Fruit fly (Drosophila melanogaster) whole organism, embryonic: ENCODE data around the gene LSm3.

Source experiments
- CG11456 ChIP-seq: fragments of 200-800 bp; sonication (Bioruptor generic); IDR thresholded peaks from 3 replicates; pipeline ENCODE4 v1.3.6; 2022; ENCODE audit warnings: missing biosample characterization, missing genetic modification characterization
- CG12391 ChIP-seq: fragments of 200-800 bp; sonication (Bioruptor generic); optimal IDR thresholded peaks from 3 replicates; lab custom pipeline; 2018; ENCODE audit warnings: missing biosample characterization, mild to moderate bottlenecking, missing genetic modification characterization, moderate library complexity
- CG15514 ChIP-seq: fragments of 200-800 bp; sonication (Bioruptor generic); optimal IDR thresholded peaks from 3 replicates; lab custom pipeline; 2017; ENCODE audit warnings: missing biosample characterization, missing genetic modification characterization, mild to moderate bottlenecking, moderate library complexity, missing genetic modification reagents
- CG15601 ChIP-seq: fragments of 200-800 bp; sonication (Bioruptor generic); optimal IDR thresholded peaks from 3 replicates; lab custom pipeline; 2019; ENCODE audit warnings: missing biosample characterization, mild to moderate bottlenecking, missing genetic modification characterization, moderate library complexity
- CG17359 ChIP-seq: fragments of 200-800 bp; sonication (Bioruptor generic); optimal IDR thresholded peaks from 3 replicates; lab custom pipeline; 2018; ENCODE audit warnings: missing biosample characterization, mild to moderate bottlenecking, missing genetic modification characterization, moderate library complexity
- CG17361 ChIP-seq: fragments of 200-800 bp; sonication (Bioruptor generic); IDR thresholded peaks from 3 replicates; pipeline ENCODE4 v1.3.6; 2022; ENCODE audit warnings: missing biosample characterization, missing genetic modification characterization
- CG18262 ChIP-seq: fragments of 200-800 bp; optimal IDR thresholded peaks from 3 replicates; lab custom pipeline; 2019; ENCODE audit warnings: missing biosample characterization, mild to moderate bottlenecking, missing genetic modification characterization, moderate library complexity
- CG2678 ChIP-seq: fragments of 200-800 bp; sonication (Bioruptor generic); optimal IDR thresholded peaks from 3 replicates; lab custom pipeline; 2019; ENCODE audit warnings: missing biosample characterization, mild to moderate bottlenecking, missing genetic modification characterization, moderate library complexity
- CG2712 ChIP-seq: fragments of 200-800 bp; optimal IDR thresholded peaks from 3 replicates; lab custom pipeline; 2019; ENCODE audit warnings: missing biosample characterization, mild to moderate bottlenecking, missing genetic modification characterization, moderate library complexity
- CG2875 ChIP-seq: fragments of 200-800 bp; sonication (Bioruptor generic); optimal IDR thresholded peaks from 2 replicates; lab custom pipeline; 2017; ENCODE audit warnings: missing biosample characterization, mild to moderate bottlenecking, missing genetic modification characterization, missing genetic modification reagents
- CG30403 ChIP-seq: fragments of 200-800 bp; sonication (Bioruptor generic); optimal IDR thresholded peaks from 3 replicates; lab custom pipeline; 2016; ENCODE audit warnings: missing biosample characterization, missing genetic modification characterization
- CG32772 ChIP-seq: fragments of 200-800 bp; sonication (Bioruptor generic); IDR thresholded peaks from 2 replicates; pipeline ENCODE4 v1.3.6; 2022; ENCODE audit warnings: missing biosample characterization, missing genetic modification characterization
- CG3281 ChIP-seq: fragments of 200-800 bp; sonication (Bioruptor generic); optimal IDR thresholded peaks from 3 replicates; lab custom pipeline; 2017; ENCODE audit warnings: missing biosample characterization, mild to moderate bottlenecking, missing genetic modification characterization
- CG6272 ChIP-seq: fragments of 200-800 bp; sonication (Bioruptor generic); IDR thresholded peaks from 2 replicates; pipeline ENCODE4 v1.3.6; 2022; ENCODE audit warnings: missing biosample characterization, missing genetic modification characterization
- Chrac-16 ChIP-seq: fragments of 200-800 bp; sonication (Bioruptor generic); optimal IDR thresholded peaks from 3 replicates; lab custom pipeline; 2016; ENCODE audit warnings: missing biosample characterization, missing genetic modification characterization
- CkIIα-i1 ChIP-seq: fragments of 200-800 bp; sonication (Bioruptor generic); IDR thresholded peaks from 2 replicates; pipeline ENCODE4 v1.3.6; 2022; ENCODE audit warnings: missing biosample characterization, missing genetic modification characterization
- D ChIP-seq, 2 experiments: fragments of 200-800 bp in 1 of 2; fragments of >200 bp in 1 of 2; sonication (Bioruptor generic) in 1 of 2; optimal IDR thresholded peaks; 2 replicates in 1 of 2; 3 replicates in 1 of 2; lab custom pipeline; 2017; ENCODE audit warnings: mild to moderate bottlenecking in 1 of 2, missing biosample characterization in 1 of 2, missing genetic modification characterization in 1 of 2, missing genetic modification reagents in 1 of 2
- Dek ChIP-seq: fragments of 200-800 bp; sonication (Bioruptor generic); optimal IDR thresholded peaks from 3 replicates; lab custom pipeline; 2019; ENCODE audit warnings: missing biosample characterization, mild to moderate bottlenecking, missing genetic modification characterization, moderate library complexity
- Fer3 ChIP-seq: fragments of 200-800 bp; sonication (Bioruptor generic); optimal IDR thresholded peaks from 2 replicates; lab custom pipeline; 2018; ENCODE audit warnings: missing biosample characterization, mild to moderate bottlenecking, missing genetic modification characterization, moderate library complexity
- GATAe ChIP-seq: fragments of 200-800 bp; sonication (Bioruptor generic); conservative IDR thresholded peaks from 2 replicates; pipeline ENCODE4 v1.3.6; 2022; ENCODE audit warnings: missing biosample characterization, missing genetic modification characterization
- Hey ChIP-seq: fragments of 200-800 bp; sonication (Bioruptor generic); optimal IDR thresholded peaks from 3 replicates; lab custom pipeline; 2018; ENCODE audit warnings: missing biosample characterization, mild to moderate bottlenecking, missing genetic modification characterization
- Hr3 ChIP-seq: fragments of 200-800 bp; sonication (Bioruptor generic); optimal IDR thresholded peaks from 3 replicates; lab custom pipeline; 2016; ENCODE audit warnings: missing biosample characterization, missing genetic modification characterization
- Lhr ChIP-seq: fragments of 200-800 bp; sonication (Bioruptor generic); optimal IDR thresholded peaks from 3 replicates; lab custom pipeline; 2017; ENCODE audit warnings: mild to moderate bottlenecking, missing biosample characterization, missing genetic modification reagents, missing genetic modification characterization
- NFAT ChIP-seq: fragments of 200-800 bp; sonication (Bioruptor generic); IDR thresholded peaks from 2 replicates; pipeline ENCODE4 v1.3.6; 2022; ENCODE audit warnings: missing biosample characterization, missing genetic modification characterization
- Sin3A ChIP-seq: fragments of >200 bp; optimal IDR thresholded peaks from 2 replicates; lab custom pipeline; 2018
- Sox102F ChIP-seq: fragments of 200-800 bp; sonication (Bioruptor generic); optimal IDR thresholded peaks from 2 replicates; lab custom pipeline; 2018; ENCODE audit warnings: missing biosample characterization, mild to moderate bottlenecking, missing genetic modification characterization, moderate library complexity
- az2 ChIP-seq: fragments of 200-800 bp; sonication (Bioruptor generic); optimal IDR thresholded peaks from 3 replicates; lab custom pipeline; 2016; ENCODE audit warnings: missing biosample characterization, missing genetic modification characterization
- dysf ChIP-seq: fragments of 200-800 bp; sonication (Bioruptor generic); IDR thresholded peaks from 3 replicates; pipeline ENCODE4 v1.3.6; 2022; ENCODE audit warnings: missing biosample characterization, missing genetic modification characterization
- en ChIP-seq: fragments of 200-800 bp; sonication (Bioruptor generic); optimal IDR thresholded peaks from 2 replicates; lab custom pipeline; 2016; ENCODE audit warnings: missing biosample characterization, missing genetic modification characterization
- ewg ChIP-seq: fragments of 200-800 bp; sonication (Bioruptor generic); optimal IDR thresholded peaks from 3 replicates; lab custom pipeline; 2017; ENCODE audit warnings: mild to moderate bottlenecking, missing biosample characterization, missing genetic modification reagents, missing genetic modification characterization
- fd3F ChIP-seq: fragments of 200-800 bp; sonication (Bioruptor generic); optimal IDR thresholded peaks from 2 replicates; lab custom pipeline; 2018; ENCODE audit warnings: missing biosample characterization, mild to moderate bottlenecking, missing genetic modification characterization, moderate library complexity
- fd64A ChIP-seq: fragments of 200-800 bp; sonication (Bioruptor generic); optimal IDR thresholded peaks from 3 replicates; lab custom pipeline; 2018; ENCODE audit warnings: missing biosample characterization, mild to moderate bottlenecking, missing genetic modification characterization
- fd96Cb ChIP-seq: fragments of 200-800 bp; sonication (Bioruptor generic); optimal IDR thresholded peaks from 2 replicates; lab custom pipeline; 2018; ENCODE audit warnings: missing biosample characterization, mild to moderate bottlenecking, missing genetic modification characterization, moderate library complexity
- gfzf ChIP-seq: fragments of 200-800 bp; sonication (Bioruptor generic); optimal IDR thresholded peaks from 2 replicates; lab custom pipeline; 2016; ENCODE audit warnings: missing biosample characterization, mild to moderate bottlenecking, missing genetic modification characterization, moderate library complexity
- grau ChIP-seq: fragments of 200-800 bp; optimal IDR thresholded peaks from 3 replicates; lab custom pipeline; 2019; ENCODE audit warnings: missing biosample characterization, mild to moderate bottlenecking, missing genetic modification characterization, moderate library complexity
- hkb ChIP-seq, 2 experiments: fragments of 200-800 bp in 1 of 2; fragments of >200 bp in 1 of 2; sonication (Bioruptor generic) in 1 of 2; IDR thresholded peaks in 1 of 2; optimal IDR thresholded peaks in 1 of 2; 2 replicates each; pipeline versions ENCODE4 v1.3.6 to Lab custom; 2017 to 2022; ENCODE audit warnings: missing biosample characterization in 1 of 2, missing genetic modification characterization in 1 of 2
- ind ChIP-seq: fragments of 200-800 bp; sonication (Bioruptor generic); optimal IDR thresholded peaks from 3 replicates; lab custom pipeline; 2016; ENCODE audit warnings: missing biosample characterization, missing genetic modification characterization
- knrl ChIP-seq: fragments of 200-800 bp; sonication (Bioruptor generic); IDR thresholded peaks from 3 replicates; pipeline ENCODE4 v1.3.6; 2022; ENCODE audit warnings: missing biosample characterization, missing genetic modification characterization; ENCODE audit not compliant: partially characterized antibody
- lab ChIP-seq: fragments of 200-800 bp; sonication (Bioruptor generic); optimal IDR thresholded peaks from 3 replicates; lab custom pipeline; 2017; ENCODE audit warnings: missing biosample characterization, missing genetic modification characterization, mild to moderate bottlenecking, moderate library complexity, missing genetic modification reagents
- pan ChIP-seq, 4 experiments: fragments of >200 bp in 3 of 4; fragments of 200-800 bp in 1 of 4; sonication (Bioruptor generic) in 1 of 4; optimal IDR thresholded peaks in 3 of 4; IDR thresholded peaks in 1 of 4; 2 replicates each; pipeline versions ENCODE4 v1.3.6 to Lab custom; 2017 to 2022; ENCODE audit warnings: missing biosample characterization in 2 of 4, missing genetic modification characterization in 2 of 4, mixed read lengths in 1 of 4
- phol ChIP-seq: fragments of 200-800 bp; sonication (Bioruptor generic); optimal IDR thresholded peaks from 3 replicates; lab custom pipeline; 2018; ENCODE audit warnings: missing biosample characterization, mild to moderate bottlenecking, missing genetic modification characterization, moderate library complexity
- prd ChIP-seq, 3 experiments: fragments of >200 bp in 2 of 3; fragments of 200-800 bp in 1 of 3; sonication (Bioruptor generic) in 1 of 3; optimal IDR thresholded peaks in 2 of 3; IDR thresholded peaks in 1 of 3; 2 replicates in 2 of 3; 3 replicates in 1 of 3; pipeline versions ENCODE4 v1.3.6 to Lab custom; 2017 to 2022; ENCODE audit warnings: missing biosample characterization in 1 of 3, missing genetic modification characterization in 1 of 3
- sc ChIP-seq, 3 experiments: fragments of >200 bp in 2 of 3; fragments of 200-800 bp in 1 of 3; sonication (Bioruptor generic) in 1 of 3; optimal IDR thresholded peaks; 2 replicates in 2 of 3; 3 replicates in 1 of 3; lab custom pipeline; 2017; ENCODE audit warnings: mild to moderate bottlenecking in 1 of 3, missing biosample characterization in 1 of 3, missing genetic modification characterization in 1 of 3, missing genetic modification reagents in 1 of 3
- sens ChIP-seq: fragments of 200-800 bp; sonication (Bioruptor generic); peaks from one replicate; lab custom pipeline; 2016; ENCODE audit warnings: missing biosample characterization, missing genetic modification characterization
- sisA ChIP-seq: fragments of 200-800 bp; sonication (Bioruptor generic); IDR thresholded peaks from 2 replicates; pipeline ENCODE4 v1.3.6; 2022; ENCODE audit warnings: missing biosample characterization, missing genetic modification characterization
- unpg ChIP-seq: fragments of 200-800 bp; sonication (Bioruptor generic); optimal IDR thresholded peaks from 3 replicates; lab custom pipeline; 2018; ENCODE audit warnings: missing biosample characterization, mild to moderate bottlenecking, missing genetic modification characterization, moderate library complexity
- vvl ChIP-seq: fragments of 200-800 bp; sonication (Bioruptor generic); IDR thresholded peaks from 2 replicates; pipeline ENCODE4 v1.3.6; 2022; ENCODE audit warnings: missing biosample characterization, missing genetic modification characterization

LSm3 gene

DNA sequence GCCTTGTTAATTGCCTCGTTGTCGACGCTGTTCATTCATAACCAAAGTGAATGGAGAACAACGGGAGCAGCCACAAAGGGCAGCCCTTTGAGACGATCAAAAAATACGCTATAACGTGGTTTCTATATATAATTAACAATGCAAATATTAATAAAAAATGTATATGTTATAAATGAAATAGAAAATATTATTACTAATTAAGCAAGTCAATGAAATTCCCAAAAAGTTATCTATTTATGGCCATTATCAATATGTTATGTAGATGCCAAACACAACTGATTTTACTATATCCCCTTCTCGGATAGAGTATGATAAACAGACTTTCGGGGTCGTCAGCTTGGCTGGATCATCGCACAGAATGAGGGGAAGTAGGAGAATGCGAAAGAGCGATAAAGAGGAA, 26.6 kb upstream of the LSm3 start (continued):
- TF ChIP-seq prd (optimal IDR thresholded peaks at IDR 0.05; lab: Kevin White, UChicago) (no peak), prd (GFP tag; IDR thresholded peaks at IDR 0.05; lab: Robert Waterston, UW) (peak; percentile 67), Dek (tag; lab: Kevin White, UChicago) (peak; percentile 29), CG2875 (GFP tag; lab: Kevin White, UChicago) (no peak), CG3281 (GFP tag; lab: Kevin White, UChicago) (peak; percentile 13), Hey (no peak), Lhr (GFP tag; lab: Kevin White, UChicago) (no peak), CkIIα-i1 (no peak), gfzf (GFP tag; lab: Kevin White, UChicago) (no peak), CG2712 (peak; percentile 62), fd64A (no peak), CG30403 (GFP tag; lab: Kevin White, UChicago) (peak; percentile 48), fd3F (GFP tag; lab: Kevin White, UChicago) (peak; percentile 52), Chrac-16 (GFP tag; lab: Kevin White, UChicago) (no peak), ind (GFP tag; lab: Kevin White, UChicago) (peak; percentile 26), dysf (GFP tag; lab: Robert Waterston, UW) (peak; percentile 76), lab (GFP tag; lab: Kevin White, UChicago) (peak; percentile 65), Fer3 (peak; percentile 61), CG17361 (peak; percentile 70; the same call in 2 of the 3 replicates), D (optimal IDR thresholded peaks at IDR 0.05; lab: Kevin White, UChicago) (no peak), D (GFP tag; optimal IDR thresholded peaks at IDR 0.05; lab: Kevin White, UChicago) (no peak), NFAT (0 out of 2 replicates have a peak, but pooled peaks have one; percentile 3), CG17359 (tag; lab: Kevin White, UChicago) (peak; percentile 68), grau (tag; lab: Kevin White, UChicago) (peak; percentile 68), az2 (peak; percentile 5), Hr3 (GFP tag; lab: Kevin White, UChicago) (peak; percentile 33), CG15514 (peak; percentile 14), fd96Cb (tag; lab: Kevin White, UChicago) (peak; percentile 33), CG18262 (peak; percentile 49), hkb (optimal IDR thresholded peaks at IDR 0.05; lab: Kevin White, UChicago) (no peak), hkb (GFP tag; IDR thresholded peaks at IDR 0.05; lab: Robert Waterston, UW) (peak; percentile 64; the same call in 1 of the 2 replicates), Sin3A (lab: Kevin White, UChicago) (no peak), CG12391 (tag; lab: Kevin White, UChicago) (peak; percentile 50), CG11456 (0 out of 3 replicates have a peak, but pooled peaks have one; percentile 34), unpg (GFP tag; lab: Kevin White, UChicago) (peak; percentile 61), sc (optimal IDR thresholded peaks at IDR 0.05; lab: Kevin White, UChicago) (no peak), sc (GFP tag; optimal IDR thresholded peaks at IDR 0.05; lab: Kevin White, UChicago) (peak; percentile 20), Sox102F (GFP tag; lab: Kevin White, UChicago) (peak; percentile 69), GATAe (GFP tag; lab: Robert Waterston, UW) (no peak), CG32772 (GFP tag; lab: Robert Waterston, UW) (0 out of 2 replicates have a peak, but pooled peaks have one; percentile 16), ewg (GFP tag; lab: Kevin White, UChicago) (peak; percentile 17), en (GFP tag; lab: Kevin White, UChicago) (no peak), knrl (no peak), pan (optimal IDR thresholded peaks at IDR 0.05; lab: Kevin White, UChicago) (no peak), pan (GFP tag; optimal IDR thresholded peaks at IDR 0.05 in 1 of 2, IDR thresholded peaks at IDR 0.05 in 1 of 2) (peak in 1 of 2 experiments; percentile 64), phol (tag; lab: Kevin White, UChicago) (peak; percentile 55), CG6272 (GFP tag; lab: Robert Waterston, UW) (no peak), sisA (peak; percentile 27; the same call in 1 of the 2 replicates), CG15601 (tag; lab: Kevin White, UChicago) (peak; percentile 25), vvl (GFP tag; lab: Robert Waterston, UW) (peak; percentile 50; the same call in 1 of the 2 replicates), CG2678 (tag; lab: Kevin White, UChicago) (peak; percentile 78), sens (GFP tag; lab: Kevin White, UChicago) (peak; percentile 64)
